Worm (Caenorhabditis elegans) whole organism, L3 larva: ENCODE measurements around the gene npr-18.

ENCODE experiments used
- elt-2 ChIP-seq: sonication (generic microtip); optimal IDR thresholded peaks from 2 replicates; lab custom pipeline; 2016; ENCODE audit warnings: missing genetic modification reagents, mild to moderate bottlenecking, missing genetic modification characterization, missing compliant biosample characterization
- nhr-12 ChIP-seq: fragments of 150-350 bp; optimal IDR thresholded peaks from 2 replicates; lab custom pipeline; 2014; ENCODE audit warnings: missing biosample characterization, missing genetic modification characterization
- pha-4 ChIP-seq: fragments of 150-350 bp; optimal IDR thresholded peaks from 2 replicates; lab custom pipeline; 2014; ENCODE audit warnings: missing biosample characterization, missing genetic modification reagents, missing genetic modification characterization
- unc-62 ChIP-seq: fragments of 150-350 bp; sonication (generic microtip); optimal IDR thresholded peaks from 4 replicates; lab custom pipeline; 2014; ENCODE audit warnings: missing biosample characterization, missing genetic modification reagents, missing genetic modification characterization

DNA sequence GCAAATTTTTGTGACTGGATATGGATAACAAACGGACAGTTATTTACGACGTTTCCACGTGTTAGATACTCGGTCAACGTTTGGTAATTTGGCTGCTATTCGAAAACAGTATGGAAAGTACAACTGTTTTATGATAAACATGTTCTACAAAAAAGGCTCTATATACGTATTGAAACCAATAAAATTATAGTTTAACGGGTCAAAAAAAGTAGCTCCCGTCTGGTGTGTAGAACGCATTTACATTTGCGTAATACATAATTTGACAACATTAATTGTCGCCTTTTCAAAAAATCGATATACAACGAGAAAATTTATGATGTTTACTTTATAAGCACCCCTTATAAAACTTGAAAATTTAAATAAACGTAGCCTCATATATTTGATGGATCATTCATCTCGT, 51.5 kb downstream of the npr-18 start:
- TF ChIP-seq unc-62 (GFP tag; lab: Kevin White, UChicago) (no peak), pha-4 (tag; lab: Kevin White, UChicago) (no peak), elt-2 (tag; lab: Kevin White, UChicago) (no peak), nhr-12 (tag; lab: Kevin White, UChicago) (no peak)
